Worm (Caenorhabditis elegans): ENCODE measurements around the gene K08H10.6.
A peak's percentile ranks its signal among the peaks of the same experiment; 100 is the strongest.

DNA sequence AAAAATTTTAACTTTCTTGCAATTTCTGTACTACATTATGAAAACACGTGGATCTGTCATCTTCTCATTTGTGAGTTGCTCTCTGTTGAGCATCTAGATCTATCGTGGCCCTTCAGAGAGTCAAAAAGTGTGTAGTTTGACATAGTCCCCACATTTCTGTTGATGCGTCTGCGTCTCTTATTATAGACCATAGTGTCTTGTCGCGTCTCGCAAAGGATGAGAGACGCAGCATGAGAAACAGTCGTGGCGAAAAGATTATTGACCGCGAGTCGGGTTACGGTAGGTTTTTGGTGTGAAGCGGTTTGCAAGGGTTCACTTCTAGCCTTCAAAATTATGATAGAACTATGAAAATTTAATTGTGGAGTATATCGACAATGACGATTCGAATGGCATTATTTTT lies 46.6 kb upstream of the K08H10.6 start:
- TF ChIP-seq ets-4 (tag; optimal IDR thresholded peaks at IDR 0.05) (no peak), nhr-11 (tag; optimal IDR thresholded peaks at IDR 0.05) (no peak), dve-1 (tag; optimal IDR thresholded peaks at IDR 0.05) (peak; percentile 51), syd-9 (tag; optimal IDR thresholded peaks at IDR 0.05) (no peak), gmeb-2 (tag; optimal IDR thresholded peaks at IDR 0.05) (no peak), F13H6.1 (tag; optimal IDR thresholded peaks at IDR 0.05) (no peak), tbx-2 (tag; optimal IDR thresholded peaks at IDR 0.05) (peak; percentile 48), C08G9.2 (tag; optimal IDR thresholded peaks at IDR 0.05) (no peak), fkh-10 (GFP tag; optimal IDR thresholded peaks at IDR 0.05) (no peak)

All from whole organism, late embryonic.